Worm (Caenorhabditis elegans) whole organism, young adult: Measurements from ENCODE around the gene rps-2.

Source experiments
- xnd-1 ChIP-seq: sonication (generic microtip); optimal IDR thresholded peaks from 2 replicates; lab custom pipeline; 2016; ENCODE audit warnings: missing genotype, missing genetic modification reagents, missing genetic modification characterization, missing compliant biosample characterization
- ztf-18 ChIP-seq: sonication (generic microtip); optimal IDR thresholded peaks from 2 replicates; lab custom pipeline; 2016; ENCODE audit warnings: missing genotype, mild to moderate bottlenecking, missing genetic modification characterization, missing compliant biosample characterization

rps-2 gene

DNA sequence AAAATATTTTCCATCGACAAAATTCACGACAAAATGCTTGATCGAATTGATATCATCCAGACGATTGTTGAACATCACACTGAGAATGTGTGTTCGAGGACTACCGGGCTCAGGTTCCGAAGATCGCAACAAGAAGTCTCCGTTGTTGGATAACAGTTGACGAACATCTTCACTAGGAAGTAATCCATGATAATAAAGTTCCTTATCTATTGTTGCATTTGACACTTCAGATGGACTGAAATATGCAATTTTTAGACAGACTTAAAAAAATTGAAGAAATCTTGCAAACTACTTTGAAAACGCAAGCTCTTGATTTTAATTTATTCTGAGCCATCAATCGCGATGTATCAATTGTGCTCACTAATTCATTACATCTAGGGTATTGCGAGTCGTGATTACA, 48.9 kb downstream of the rps-2 start:
- TF ChIP-seq ztf-18 (tag; lab: Kevin White, UChicago) (no peak), xnd-1 (tag; lab: Kevin White, UChicago) (no peak)
